Worm (Caenorhabditis elegans) whole organism, mixed stage, embryonic: Measurements from ENCODE around the gene srsx-10.

Source experiments
- flh-1 ChIP-seq: fragments of 200-800 bp; sonication (Bioruptor generic); optimal IDR thresholded peaks from 2 replicates; lab custom pipeline; 2018; ENCODE audit warnings: mild to moderate bottlenecking, missing genetic modification characterization, moderate library complexity, missing compliant biosample characterization
- lin-13 ChIP-seq: fragments of 150-350 bp; optimal IDR thresholded peaks from 2 replicates; lab custom pipeline; 2014; ENCODE audit warnings: missing biosample characterization, missing genetic modification characterization
- lsy-2 ChIP-seq: fragments of 150-350 bp; optimal IDR thresholded peaks from 2 replicates; lab custom pipeline; 2014; ENCODE audit warnings: missing biosample characterization, missing genetic modification characterization
- nhr-12 ChIP-seq: fragments of 150-350 bp; optimal IDR thresholded peaks from 2 replicates; lab custom pipeline; 2014; ENCODE audit warnings: missing biosample characterization, missing genetic modification characterization
- snpc-4 ChIP-seq: fragments of 150-350 bp; optimal IDR thresholded peaks from 2 replicates; lab custom pipeline; 2014; ENCODE audit warnings: missing biosample characterization, missing genetic modification characterization
- unc-62 ChIP-seq: fragments of 150-350 bp; optimal IDR thresholded peaks from 2 replicates; lab custom pipeline; 2014; ENCODE audit warnings: missing biosample characterization, missing genetic modification reagents, missing genetic modification characterization
- ztf-11 ChIP-seq: fragments of 150-350 bp; optimal IDR thresholded peaks from 2 replicates; lab custom pipeline; 2014; ENCODE audit warnings: missing biosample characterization, missing genetic modification characterization

ce11 chrV:4933268-4933667, 41.3 kb downstream of the srsx-10 start:
- TF ChIP-seq nhr-12 (no peak), snpc-4 (no peak), lsy-2 (tag; lab: Kevin White, UChicago) (no peak), ztf-11 (tag; lab: Kevin White, UChicago) (no peak), flh-1 (GFP tag; lab: Kevin White, UChicago) (no peak), unc-62 (GFP tag; lab: Kevin White, UChicago) (no peak), lin-13 (no peak)
